Worm (Caenorhabditis elegans): ENCODE measurements around the gene Y46G5A.29.
A peak's percentile ranks its signal among the peaks of the same experiment; 100 is the strongest.

Y46G5A.29 gene

ce11 chrII:12866079-12866478 lies 10.1 kb downstream of the Y46G5A.29 start:
- TF ChIP-seq B0336.3 (GFP tag; IDR thresholded peaks at IDR 0.05) (no peak), lin-40 (tag; optimal IDR thresholded peaks at IDR 0.05) (no peak), nfyb-1 (GFP tag; IDR thresholded peaks at IDR 0.05) (0 out of 2 replicates have a peak, but pooled peaks have one; percentile 15), egl-44 (GFP tag; IDR thresholded peaks at IDR 0.05) (no peak), F57A8.1 (GFP tag; optimal IDR thresholded peaks at IDR 0.05) (no peak), rcor-1 (GFP tag; IDR thresholded peaks at IDR 0.05) (no peak), mel-28 (tag; optimal IDR thresholded peaks at IDR 0.05; ENCODE audit: borderline replicate concordance) (no peak), ekl-4 (GFP tag; IDR thresholded peaks at IDR 0.05) (peak; percentile 18; the same call in 1 of the 2 replicates), Y56A3A.18 (GFP tag; IDR thresholded peaks at IDR 0.05) (no peak), unc-62 (GFP tag; optimal IDR thresholded peaks at IDR 0.05) (no peak), tbp1 (GFP tag; optimal IDR thresholded peaks at IDR 0.05) (no peak), F52B5.7 (tag; optimal IDR thresholded peaks at IDR 0.05) (peak; percentile 17), K11D2.4 (GFP tag; IDR thresholded peaks at IDR 0.05) (no peak), F33H1.4 (GFP tag; IDR thresholded peaks at IDR 0.05) (0 out of 2 replicates have a peak, but pooled peaks have one; percentile 5), dpff-1 (tag; optimal IDR thresholded peaks at IDR 0.05) (no peak), mxl-1 (tag; optimal IDR thresholded peaks at IDR 0.05) (no peak), snpc-4 (GFP tag; optimal IDR thresholded peaks at IDR 0.05) (no peak), snpc-4 (tag; optimal IDR thresholded peaks at IDR 0.05) (no peak), bed-2 (GFP tag; IDR thresholded peaks at IDR 0.05) (no peak), nhr-80 (tag; optimal IDR thresholded peaks at IDR 0.05) (no peak), die-1 (tag; optimal IDR thresholded peaks at IDR 0.05) (no peak), fkh-3 (tag; optimal IDR thresholded peaks at IDR 0.05) (no peak), pha-4 (tag; optimal IDR thresholded peaks at IDR 0.05) (no peak), F39B2.1 (GFP tag; IDR thresholded peaks at IDR 0.05) (no peak), repo-1 (tag; optimal IDR thresholded peaks at IDR 0.05) (no peak), attf-6 (GFP tag; IDR thresholded peaks at IDR 0.05) (peak; percentile 36; the same call in 1 of the 2 replicates), atf-7 (tag; optimal IDR thresholded peaks at IDR 0.05) (no peak), nhr-179 (tag; optimal IDR thresholded peaks at IDR 0.05) (no peak), zim-3 (tag; optimal IDR thresholded peaks at IDR 0.05) (no peak), Y53F4B.3 (GFP tag; IDR thresholded peaks at IDR 0.05) (no peak), B0261.1 (tag; optimal IDR thresholded peaks at IDR 0.05) (no peak), madf-3 (GFP tag; IDR thresholded peaks at IDR 0.05) (peak; percentile 78; the same call in 1 of the 2 replicates), chd-7 (tag; optimal IDR thresholded peaks at IDR 0.05) (no peak), aptf-2 (GFP tag; conservative IDR thresholded peaks at IDR 0.05) (0 out of 2 replicates have a peak, but pooled peaks have one; percentile 10), hmg-1.2 (GFP tag; IDR thresholded peaks at IDR 0.05) (no peak), madf-6 (GFP tag; IDR thresholded peaks at IDR 0.05) (no peak), ceh-79 (tag; optimal IDR thresholded peaks at IDR 0.05) (no peak), somi-1 (GFP tag; optimal IDR thresholded peaks at IDR 0.05) (no peak), F55B11.4 (tag; optimal IDR thresholded peaks at IDR 0.05; ENCODE audit: borderline replicate concordance, insufficient read depth) (no peak), sptf-2 (GFP tag; optimal IDR thresholded peaks at IDR 0.05) (no peak), gei-17 (GFP tag; optimal IDR thresholded peaks at IDR 0.05) (no peak), hsf-1 (GFP tag; IDR thresholded peaks at IDR 0.05) (0 out of 2 replicates have a peak, but pooled peaks have one; percentile 30), nfya-2 (GFP tag; IDR thresholded peaks at IDR 0.05) (no peak), Y67H2A.10 (GFP tag; conservative IDR thresholded peaks at IDR 0.05) (no peak), sdz-38 (tag; optimal IDR thresholded peaks at IDR 0.05) (no peak), madf-10 (tag; optimal IDR thresholded peaks at IDR 0.05) (no peak), lin-26 (GFP tag; IDR thresholded peaks at IDR 0.05) (no peak), tlf-1 (GFP tag; optimal IDR thresholded peaks at IDR 0.05) (no peak), snpc-1.3 (tag; optimal IDR thresholded peaks at IDR 0.05; ENCODE audit: insufficient read depth) (no peak), dox-1 (GFP tag; IDR thresholded peaks at IDR 0.05) (no peak)

Measured in whole organism, young adult.